Fruit fly (Drosophila melanogaster) Kc167 (cell line): ENCODE data around the gene Rhp.

Experiments
- Myc ChIP-seq: fragments of >200 bp; optimal IDR thresholded peaks from 2 replicates; lab custom pipeline; 2017; ENCODE audit warnings: missing external identifiers
- Sin3A ChIP-seq: fragments of >200 bp; optimal IDR thresholded peaks from 2 replicates; lab custom pipeline; 2018; ENCODE audit warnings: missing external identifiers
- h ChIP-seq: fragments of >200 bp; optimal IDR thresholded peaks from 3 replicates; lab custom pipeline; 2018; ENCODE audit warnings: missing external identifiers
- insv ChIP-seq: fragments of >200 bp; optimal IDR thresholded peaks from 3 replicates; lab custom pipeline; 2018; ENCODE audit warnings: missing external identifiers
- psq ChIP-seq: fragments of >200 bp; optimal IDR thresholded peaks from 2 replicates; lab custom pipeline; 2017; ENCODE audit warnings: missing external identifiers
- ttk ChIP-seq: sonication (Bioruptor generic); optimal IDR thresholded peaks from 2 replicates; lab custom pipeline; 2017; ENCODE audit warnings: missing external identifiers

- TF ChIP-seq ttk (no peak), Sin3A (lab: Kevin White, UChicago) (no peak), psq (lab: Kevin White, UChicago) (no peak), Myc (no peak), h (lab: Kevin White, UChicago) (no peak), insv (no peak)
Observed at dm6 chrX:15769457-15769856, 19.2 kb upstream of the Rhp start, which contains the start of gene CG33172.
